Fruit fly (Drosophila melanogaster) whole organism, pupa: ENCODE results near the gene Dpy-30L2.
A peak's percentile ranks its signal among the peaks of the same experiment; 100 is the strongest.

Source experiments
- CG10348 ChIP-seq: fragments of 200-800 bp; sonication (Bioruptor generic); IDR thresholded peaks from 2 replicates; pipeline ENCODE4 v1.3.6; 2022; ENCODE audit warnings: missing biosample characterization, missing genetic modification characterization
- CG12605 ChIP-seq: fragments of 200-800 bp; sonication (Bioruptor generic); IDR thresholded peaks from 2 replicates; pipeline ENCODE4 v1.3.6; 2022; ENCODE audit warnings: missing biosample characterization, missing genetic modification characterization
- CG13204 ChIP-seq: fragments of 200-800 bp; sonication (Bioruptor generic); optimal IDR thresholded peaks from 2 replicates; lab custom pipeline; 2018; ENCODE audit warnings: missing biosample characterization, mild to moderate bottlenecking, missing genetic modification characterization, moderate library complexity
- CG14655 ChIP-seq: fragments of 200-800 bp; sonication (Bioruptor generic); optimal IDR thresholded peaks from 3 replicates; lab custom pipeline; 2017; ENCODE audit warnings: mild to moderate bottlenecking, missing biosample characterization, missing genetic modification reagents, missing genetic modification characterization
- CG15710 ChIP-seq: fragments of 200-800 bp; sonication (Bioruptor generic); optimal IDR thresholded peaks from 2 replicates; lab custom pipeline; 2018; ENCODE audit warnings: missing biosample characterization, mild to moderate bottlenecking, missing genetic modification characterization, moderate library complexity
- CG17806 ChIP-seq: fragments of 200-800 bp; sonication (Bioruptor generic); optimal IDR thresholded peaks from 2 replicates; lab custom pipeline; 2018; ENCODE audit warnings: missing biosample characterization, mild to moderate bottlenecking, missing genetic modification characterization, moderate library complexity
- CG32121 ChIP-seq: fragments of 200-800 bp; sonication (Bioruptor generic); IDR thresholded peaks from 2 replicates; pipeline ENCODE4 v1.3.6; 2022; ENCODE audit warnings: missing biosample characterization, missing genetic modification characterization
- CG34367 ChIP-seq: fragments of 200-800 bp; sonication (Bioruptor generic); optimal IDR thresholded peaks from 2 replicates; lab custom pipeline; 2018; ENCODE audit warnings: missing biosample characterization, mild to moderate bottlenecking, missing genetic modification characterization
- CG4496 ChIP-seq: fragments of 200-800 bp; sonication (Bioruptor generic); IDR thresholded peaks from 3 replicates; pipeline ENCODE4 v1.3.6; 2022; ENCODE audit warnings: missing biosample characterization, missing genetic modification characterization
- CG8159 ChIP-seq: fragments of 200-800 bp; sonication (Bioruptor generic); optimal IDR thresholded peaks from 3 replicates; lab custom pipeline; 2018; ENCODE audit warnings: missing biosample characterization, mild to moderate bottlenecking, missing genetic modification characterization, moderate library complexity
- CG8301 ChIP-seq: fragments of 200-800 bp; sonication (Bioruptor generic); optimal IDR thresholded peaks from 2 replicates; lab custom pipeline; 2018; ENCODE audit warnings: missing biosample characterization, mild to moderate bottlenecking, missing genetic modification characterization
- CG9948 ChIP-seq: fragments of 200-800 bp; sonication (Bioruptor generic); optimal IDR thresholded peaks from 2 replicates; lab custom pipeline; 2018; ENCODE audit warnings: missing biosample characterization, mild to moderate bottlenecking, missing genetic modification characterization, moderate library complexity
- D1 ChIP-seq: fragments of 200-800 bp; sonication (Bioruptor generic); optimal IDR thresholded peaks from 2 replicates; lab custom pipeline; 2018; ENCODE audit warnings: missing biosample characterization, mild to moderate bottlenecking, missing genetic modification characterization, moderate library complexity
- EcR ChIP-seq: fragments of 200-800 bp; sonication (Bioruptor generic); optimal IDR thresholded peaks from 3 replicates; lab custom pipeline; 2019; ENCODE audit warnings: missing biosample characterization, missing genetic modification characterization, mild to moderate bottlenecking, moderate library complexity, missing genetic modification reagents
- Ets98B ChIP-seq: fragments of 200-800 bp; sonication (Bioruptor generic); IDR thresholded peaks from 2 replicates; pipeline ENCODE4 v1.3.6; 2022; ENCODE audit warnings: missing biosample characterization, missing genetic modification characterization
- Pif1A ChIP-seq: fragments of 200-800 bp; sonication (Bioruptor generic); optimal IDR thresholded peaks from 3 replicates; lab custom pipeline; 2016; ENCODE audit warnings: missing biosample characterization, missing genetic modification characterization
- Pif1B ChIP-seq: fragments of 200-800 bp; sonication (Bioruptor generic); optimal IDR thresholded peaks from 3 replicates; lab custom pipeline; 2016; ENCODE audit warnings: missing biosample characterization, missing genetic modification characterization
- Snoo ChIP-seq: fragments of 200-800 bp; sonication (Bioruptor generic); optimal IDR thresholded peaks from 3 replicates; lab custom pipeline; 2017; ENCODE audit warnings: missing biosample characterization, mild to moderate bottlenecking, missing genetic modification characterization, inconsistent platforms
- fd96Ca ChIP-seq: fragments of 200-800 bp; sonication (Bioruptor generic); IDR thresholded peaks from 3 replicates; pipeline ENCODE4 v1.3.6; 2022; ENCODE audit warnings: missing biosample characterization, missing genetic modification characterization
- gl ChIP-seq: fragments of 200-800 bp; sonication (Bioruptor generic); optimal IDR thresholded peaks from 2 replicates; lab custom pipeline; 2018; ENCODE audit warnings: missing biosample characterization, mild to moderate bottlenecking, missing genetic modification characterization
- rn ChIP-seq: fragments of 200-800 bp; sonication (Bioruptor generic); IDR thresholded peaks from 2 replicates; pipeline ENCODE4 v1.3.6; 2022; ENCODE audit warnings: missing biosample characterization, missing genetic modification characterization

Gene Dpy-30L2

DNA sequence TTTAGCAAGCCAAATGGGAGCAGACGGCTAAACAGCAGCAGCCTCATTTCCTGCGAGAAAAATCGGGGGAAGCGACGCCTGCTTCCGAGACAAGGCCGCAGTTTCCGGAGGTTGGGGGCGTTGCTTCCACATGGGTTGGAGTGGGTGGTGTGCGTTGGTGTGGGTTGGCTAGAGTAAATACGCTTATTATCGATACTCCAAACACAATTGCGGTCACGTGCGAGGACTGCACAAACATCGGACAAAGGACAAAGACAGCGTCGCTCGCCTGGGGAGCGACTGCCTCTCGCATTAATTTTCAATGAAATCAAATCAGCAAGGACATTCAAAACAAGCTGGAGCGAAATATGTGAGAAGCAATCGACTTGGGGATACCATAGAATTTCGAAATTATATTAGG lies 33.7 kb upstream of the Dpy-30L2 start:
- TF ChIP-seq CG8159 (tag; lab: Kevin White, UChicago) (no peak), D1 (tag; lab: Kevin White, UChicago) (no peak), CG9948 (tag; lab: Kevin White, UChicago) (no peak), CG12605 (GFP tag; lab: Robert Waterston, UW) (no peak), Pif1B (GFP tag; lab: Kevin White, UChicago) (no peak), CG14655 (GFP tag; lab: Kevin White, UChicago) (no peak), CG13204 (GFP tag; lab: Kevin White, UChicago) (no peak), CG15710 (tag; lab: Kevin White, UChicago) (no peak), CG4496 (GFP tag; lab: Robert Waterston, UW) (no peak), gl (tag; lab: Kevin White, UChicago) (no peak), rn (no peak)

DNA sequence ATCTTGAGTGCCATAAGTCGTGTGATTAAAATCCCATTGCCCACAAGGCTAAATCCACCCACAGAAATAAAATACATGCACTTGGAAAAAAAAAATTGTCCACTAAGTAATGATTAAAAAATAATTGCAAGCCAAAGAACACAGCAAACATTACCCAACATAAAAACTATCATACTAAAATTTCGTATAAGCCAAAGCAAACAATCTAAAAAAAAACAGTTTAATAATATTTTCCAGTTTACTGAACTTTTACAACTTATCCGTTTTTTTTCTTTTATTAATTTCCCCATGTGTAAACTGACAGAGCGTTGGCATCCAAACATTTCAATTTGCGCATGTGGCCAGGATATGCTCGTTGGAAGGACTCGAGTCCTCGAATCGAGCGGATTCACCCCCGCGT lies 32.7 kb upstream of the Dpy-30L2 start:
- TF ChIP-seq CG32121 (GFP tag; lab: Robert Waterston, UW) (no peak), CG4496 (GFP tag; lab: Robert Waterston, UW) (no peak), Pif1A (GFP tag; lab: Kevin White, UChicago) (no peak)

dm6 chr3L:4076907-4077306 lies 29.4 kb upstream of the Dpy-30L2 start:
- TF ChIP-seq Pif1B (GFP tag; lab: Kevin White, UChicago) (no peak), CG14655 (GFP tag; lab: Kevin White, UChicago) (no peak), CG13204 (GFP tag; lab: Kevin White, UChicago) (no peak), gl (tag; lab: Kevin White, UChicago) (no peak), D1 (tag; lab: Kevin White, UChicago) (no peak), CG34367 (tag; lab: Kevin White, UChicago) (no peak), CG9948 (tag; lab: Kevin White, UChicago) (no peak), CG8301 (tag; lab: Kevin White, UChicago) (no peak), rn (no peak), EcR (GFP tag; lab: Kevin White, UChicago) (no peak), Pif1A (GFP tag; lab: Kevin White, UChicago) (no peak)

dm6 chr3L:4073755-4074154 lies 26.2 kb upstream of the Dpy-30L2 start, which contains the start of gene Faa:
Faa (minus strand) TSS chr3L:4073954.
- no peak for TF ChIP-seq CG8159 (tag; lab: Kevin White, UChicago)
- no peak for TF ChIP-seq EcR (GFP tag; lab: Kevin White, UChicago)
- no peak for TF ChIP-seq gl (tag; lab: Kevin White, UChicago)
- no peak for TF ChIP-seq CG34367 (tag; lab: Kevin White, UChicago)
- no peak for TF ChIP-seq Pif1B (GFP tag; lab: Kevin White, UChicago)
- TF ChIP-seq CG14655 (GFP tag; lab: Kevin White, UChicago), result no peak
- no peak for TF ChIP-seq CG32121 (GFP tag; lab: Robert Waterston, UW)
- TF ChIP-seq Ets98B (GFP tag; lab: Robert Waterston, UW), result no peak
- no peak for TF ChIP-seq rn
- TF ChIP-seq CG17806 (tag; lab: Kevin White, UChicago), result no peak
- no peak for TF ChIP-seq Pif1A (GFP tag; lab: Kevin White, UChicago)
- no peak for TF ChIP-seq CG10348 (GFP tag; lab: Robert Waterston, UW)
- TF ChIP-seq CG15710 (tag; lab: Kevin White, UChicago), result no peak
- no peak for TF ChIP-seq CG8301 (tag; lab: Kevin White, UChicago)
- no peak for TF ChIP-seq CG12605 (GFP tag; lab: Robert Waterston, UW)

DNA sequence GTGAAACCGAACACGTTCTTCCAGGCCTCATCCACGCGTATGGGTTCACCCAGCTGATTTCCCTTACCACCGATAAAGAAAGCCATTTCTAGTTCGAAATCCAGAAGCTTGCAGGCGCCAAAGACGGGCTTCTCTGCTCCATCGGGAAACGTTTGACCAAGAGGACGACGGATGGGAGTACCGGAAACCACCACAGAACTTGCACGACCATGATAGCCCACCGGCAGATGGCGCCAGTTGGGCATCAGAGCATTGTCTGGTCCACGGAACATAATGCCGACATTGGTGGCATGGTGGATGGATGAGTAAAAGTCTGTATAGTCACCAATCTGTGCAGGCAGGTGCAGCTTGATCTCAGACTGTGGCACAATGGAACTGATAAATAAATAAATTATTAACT lies 25.2 kb upstream of the Dpy-30L2 start:
- TF ChIP-seq gl (tag; lab: Kevin White, UChicago) (no peak), Snoo (tag; lab: Kevin White, UChicago) (no peak), CG32121 (GFP tag; lab: Robert Waterston, UW) (no peak), Pif1A (GFP tag; lab: Kevin White, UChicago) (no peak), CG4496 (GFP tag; lab: Robert Waterston, UW) (no peak), rn (no peak), CG8301 (tag; lab: Kevin White, UChicago) (no peak), CG12605 (GFP tag; lab: Robert Waterston, UW) (no peak), Pif1B (GFP tag; lab: Kevin White, UChicago) (no peak), D1 (tag; lab: Kevin White, UChicago) (no peak), Ets98B (GFP tag; lab: Robert Waterston, UW) (no peak)

DNA sequence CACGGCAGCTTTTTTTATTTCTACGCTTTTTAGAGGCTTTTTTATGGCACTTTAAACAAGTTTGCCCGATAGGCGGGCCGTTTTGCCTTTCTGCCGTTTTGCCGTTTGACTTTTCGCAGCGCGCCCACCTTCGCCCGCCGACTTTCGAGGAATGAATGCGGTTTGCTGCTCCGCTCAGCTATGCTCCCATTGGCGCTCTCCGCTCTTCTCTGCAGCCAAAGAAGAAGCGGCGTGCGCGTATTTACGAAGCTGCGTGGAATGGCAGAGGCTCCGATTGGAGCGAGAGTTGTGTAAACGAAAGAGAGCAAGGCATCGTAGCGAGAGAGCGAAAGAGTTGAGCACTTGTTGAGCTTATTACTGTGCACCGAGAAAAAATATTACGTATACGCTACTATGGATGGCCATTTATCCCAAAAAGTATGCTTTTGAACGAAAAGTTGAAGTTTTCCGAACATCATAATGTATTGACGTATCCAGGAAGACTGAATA lies 24.1 kb upstream of the Dpy-30L2 start, which contains the start of gene wit:
Gene wit, minus strand, starts transcription at position 157 of the 489 bp plus-strand sequence.
- TF ChIP-seq CG8301 (tag; lab: Kevin White, UChicago), result no peak
- TF ChIP-seq CG17806 (tag; lab: Kevin White, UChicago), result peak; percentile 12
- peak; percentile 86 for TF ChIP-seq Pif1B (GFP tag; lab: Kevin White, UChicago)
- TF ChIP-seq CG10348 (GFP tag; lab: Robert Waterston, UW), result no peak
- TF ChIP-seq Pif1A (GFP tag; lab: Kevin White, UChicago), result peak; percentile 75
- no peak for TF ChIP-seq D1 (tag; lab: Kevin White, UChicago)
- no peak; the same call in none of the 3 replicates for TF ChIP-seq CG4496 (GFP tag; lab: Robert Waterston, UW)
- TF ChIP-seq Ets98B (GFP tag; lab: Robert Waterston, UW), result peak; percentile 80; the same call in 1 of the 2 replicates
- TF ChIP-seq Snoo (tag; lab: Kevin White, UChicago), result peak; percentile 36
- TF ChIP-seq CG32121 (GFP tag; lab: Robert Waterston, UW), result peak; percentile 73
- TF ChIP-seq gl (tag; lab: Kevin White, UChicago), result peak; percentile 11
- no peak for TF ChIP-seq EcR (GFP tag; lab: Kevin White, UChicago)
- TF ChIP-seq CG12605 (GFP tag; lab: Robert Waterston, UW), result peak; percentile 97
- TF ChIP-seq CG9948 (tag; lab: Kevin White, UChicago), result no peak
- TF ChIP-seq fd96Ca (GFP tag; lab: Robert Waterston, UW), result peak; percentile 67; the same call in 2 of the 3 replicates
- peak; percentile 23 for TF ChIP-seq CG34367 (tag; lab: Kevin White, UChicago)
- no peak for TF ChIP-seq CG8159 (tag; lab: Kevin White, UChicago)
- TF ChIP-seq CG15710 (tag; lab: Kevin White, UChicago), result no peak
- TF ChIP-seq CG13204 (GFP tag; lab: Kevin White, UChicago), result peak; percentile 61
- TF ChIP-seq CG14655 (GFP tag; lab: Kevin White, UChicago), result no peak
- TF ChIP-seq rn, result no peak
